Worm (Caenorhabditis elegans): ENCODE results near the gene F54F7.9.

The F54F7.9 gene

ce11 chrX:11848618-11849017 is at the start of gene F54F7.9:
TSS of gene F54F7.9 (minus strand) at chrX:11848718.
- no peak for TF ChIP-seq him-1 (tag; optimal IDR thresholded peaks at IDR 0.05)
- TF ChIP-seq W03F9.2 (tag; optimal IDR thresholded peaks at IDR 0.05) = no peak

DNA sequence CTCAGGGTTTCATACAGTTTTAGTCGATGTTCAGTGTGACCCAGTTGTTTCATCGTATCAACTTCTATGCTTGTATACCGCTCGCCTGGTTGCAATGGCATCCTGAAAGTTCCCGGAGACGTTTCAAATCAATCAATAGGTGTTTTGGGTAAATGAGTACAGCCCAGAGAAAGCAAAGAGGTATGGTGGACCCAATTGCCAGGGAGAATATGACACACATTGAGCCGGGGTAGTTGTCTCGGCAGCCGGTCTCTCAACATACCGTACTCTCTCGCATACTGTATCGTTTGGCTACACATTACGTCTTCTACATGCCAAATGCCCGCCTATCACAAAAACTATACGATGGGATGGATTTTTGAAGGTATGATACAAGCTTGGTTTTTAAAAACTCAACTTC is 49.5 kb upstream of the F54F7.9 start, which contains the start of gene Y62H9A.9:
Gene Y62H9A.9 (minus strand): TSS at position 101 of the 400 bp plus-strand sequence.
- TF ChIP-seq W03F9.2 (tag; optimal IDR thresholded peaks at IDR 0.05) (no peak), dao-5 (tag; optimal IDR thresholded peaks at IDR 0.05) (no peak), him-1 (tag; optimal IDR thresholded peaks at IDR 0.05) (no peak)

ce11 chrX:11896708-11897107 is 48.2 kb upstream of the F54F7.9 start:
- TF ChIP-seq W03F9.2 (tag; optimal IDR thresholded peaks at IDR 0.05) = no peak
- TF ChIP-seq him-1 (tag; optimal IDR thresholded peaks at IDR 0.05) = no peak
- no peak for TF ChIP-seq dao-5 (tag; optimal IDR thresholded peaks at IDR 0.05)

ce11 chrX:11892328-11892727 is 43.8 kb upstream of the F54F7.9 start, which contains the start of gene Y62H9A.8:
TSS of gene Y62H9A.8 (minus strand) at chrX:11892428.
- TF ChIP-seq him-1 (tag; optimal IDR thresholded peaks at IDR 0.05) = no peak
- no peak for TF ChIP-seq W03F9.2 (tag; optimal IDR thresholded peaks at IDR 0.05)
- TF ChIP-seq dao-5 (tag; optimal IDR thresholded peaks at IDR 0.05) = no peak

- TF ChIP-seq W03F9.2 (tag; optimal IDR thresholded peaks at IDR 0.05) (no peak), dao-5 (tag; optimal IDR thresholded peaks at IDR 0.05) (no peak), him-1 (tag; optimal IDR thresholded peaks at IDR 0.05) (no peak)
These were observed 37.1 kb upstream of the F54F7.9 start, which contains the start of gene Y62H9A.7 for ce11 chrX:11885577-11885976. TSS of gene Y62H9A.7 (minus strand) at chrX:11885677.

DNA sequence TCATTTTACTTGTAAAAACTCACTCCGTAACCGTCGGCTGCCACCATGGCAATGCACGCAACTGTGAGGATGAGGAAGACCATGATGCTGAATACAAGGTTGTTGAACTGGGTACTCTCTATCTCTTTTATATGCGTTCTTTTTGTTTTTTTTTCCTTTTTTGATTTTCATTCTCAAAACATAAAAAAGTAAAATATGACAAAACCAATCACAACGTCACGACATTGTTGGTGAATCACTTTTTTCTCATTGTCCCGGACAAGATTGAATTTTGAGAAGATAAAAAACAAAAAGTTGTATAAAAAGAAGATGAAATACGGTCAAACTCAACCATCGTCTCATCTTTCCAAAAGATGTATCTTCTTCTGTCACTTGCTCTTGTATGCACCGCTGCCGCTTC is 34.3 kb upstream of the F54F7.9 start, which contains the start of the genes Y62H9A.5 and ule-5:
Gene Y62H9A.5 (minus strand): TSS at position 101 of the 400 bp plus-strand sequence.
Gene ule-5 (plus strand): TSS at position 328 of the 400 bp plus-strand sequence.
- TF ChIP-seq W03F9.2 (tag; optimal IDR thresholded peaks at IDR 0.05) = no peak
- no peak for TF ChIP-seq dao-5 (tag; optimal IDR thresholded peaks at IDR 0.05)
- TF ChIP-seq him-1 (tag; optimal IDR thresholded peaks at IDR 0.05) = no peak

- no peak for TF ChIP-seq him-1 (tag; optimal IDR thresholded peaks at IDR 0.05)
- TF ChIP-seq dao-5 (tag; optimal IDR thresholded peaks at IDR 0.05) = no peak
- TF ChIP-seq W03F9.2 (tag; optimal IDR thresholded peaks at IDR 0.05) = no peak
These were observed 31.4 kb upstream of the F54F7.9 start, which contains the start of the genes Y62H9A.3 and Y62H9A.4 for ce11 chrX:11879871-11880270. TSS of gene Y62H9A.3 (minus strand) at chrX:11879971. TSS of gene Y62H9A.4 (plus strand) at chrX:11880126.

- TF ChIP-seq dao-5 (tag; optimal IDR thresholded peaks at IDR 0.05) (no peak), him-1 (tag; optimal IDR thresholded peaks at IDR 0.05) (no peak)
These were observed 29.6 kb upstream of the F54F7.9 start, which contains the start of gene Y62H9A.2 for ce11 chrX:11878109-11878508. TSS of gene Y62H9A.2 (minus strand) at chrX:11878209.

- TF ChIP-seq dao-5 (tag; optimal IDR thresholded peaks at IDR 0.05) (no peak), him-1 (tag; optimal IDR thresholded peaks at IDR 0.05) (no peak), W03F9.2 (tag; optimal IDR thresholded peaks at IDR 0.05) (no peak)
These were observed 26.7 kb upstream of the F54F7.9 start, which contains the start of gene Y62H9A.1 for ce11 chrX:11875260-11875659. TSS of gene Y62H9A.1 (plus strand) at chrX:11875541.

ce11 chrX:11872210-11872609 is 23.7 kb upstream of the F54F7.9 start:
- TF ChIP-seq dao-5 (tag; optimal IDR thresholded peaks at IDR 0.05) (peak; percentile 11), W03F9.2 (tag; optimal IDR thresholded peaks at IDR 0.05) (no peak)

DNA sequence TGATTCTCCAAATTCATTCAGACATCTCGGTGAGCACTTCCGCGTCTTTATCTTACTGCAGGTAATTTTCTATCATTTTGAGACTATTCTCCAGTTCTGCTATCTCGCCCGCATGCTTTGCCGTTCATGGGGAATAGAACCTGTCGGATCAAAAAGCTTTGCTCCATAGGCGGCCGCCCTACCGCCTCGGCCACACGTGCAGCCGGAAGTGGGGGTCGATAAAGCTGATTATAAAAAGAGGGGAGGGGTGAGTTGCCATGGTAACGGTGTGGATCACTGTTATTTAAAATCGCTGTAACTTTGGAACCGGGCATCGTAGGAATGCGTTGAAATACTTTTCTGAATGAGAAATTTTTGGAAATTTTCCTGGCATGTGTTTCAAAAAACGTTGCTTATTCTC is 21.9 kb upstream of the F54F7.9 start:
- TF ChIP-seq him-1 (tag; optimal IDR thresholded peaks at IDR 0.05) = no peak
- no peak for TF ChIP-seq W03F9.2 (tag; optimal IDR thresholded peaks at IDR 0.05)
- no peak for TF ChIP-seq dao-5 (tag; optimal IDR thresholded peaks at IDR 0.05)

- TF ChIP-seq W03F9.2 (tag; optimal IDR thresholded peaks at IDR 0.05) (no peak), dao-5 (tag; optimal IDR thresholded peaks at IDR 0.05) (no peak)
These were observed 20.7 kb upstream of the F54F7.9 start, which contains the start of gene dot-1.2 for ce11 chrX:11869260-11869659. TSS of gene dot-1.2 (minus strand) at chrX:11869360.

- no peak for TF ChIP-seq dao-5 (tag; optimal IDR thresholded peaks at IDR 0.05)
- TF ChIP-seq him-1 (tag; optimal IDR thresholded peaks at IDR 0.05) = no peak
- no peak for TF ChIP-seq W03F9.2 (tag; optimal IDR thresholded peaks at IDR 0.05)
These were observed 16.6 kb upstream of the F54F7.9 start, which contains the start of gene F54F7.6 for ce11 chrX:11865083-11865482. TSS of gene F54F7.6 (plus strand) at chrX:11865383.

- no peak for TF ChIP-seq W03F9.2 (tag; optimal IDR thresholded peaks at IDR 0.05)
- TF ChIP-seq dao-5 (tag; optimal IDR thresholded peaks at IDR 0.05) = no peak
- no peak for TF ChIP-seq him-1 (tag; optimal IDR thresholded peaks at IDR 0.05)
These were observed 14.8 kb upstream of the F54F7.9 start, which contains the start of gene F54F7.10 for ce11 chrX:11863307-11863706. TSS of gene F54F7.10 (plus strand) at chrX:11863607.

DNA sequence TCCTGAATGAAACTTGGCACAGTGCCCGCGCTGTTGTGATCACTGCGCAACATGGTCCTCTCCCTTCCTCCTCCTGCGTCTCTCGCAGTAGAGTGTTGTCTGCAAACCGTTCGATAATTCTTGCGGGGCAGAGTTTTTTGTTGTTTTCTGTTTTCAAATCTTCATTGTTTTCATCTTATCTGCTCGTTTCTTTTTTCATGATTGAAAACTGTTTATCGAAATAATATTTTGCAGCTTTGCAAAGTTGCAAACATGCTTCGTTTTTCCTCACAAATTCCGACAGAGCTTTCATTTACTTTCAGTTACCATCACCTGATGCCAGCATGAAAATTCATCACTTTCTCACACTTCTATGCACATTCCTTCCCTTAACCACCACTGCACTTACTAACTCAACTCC is 8.7 kb upstream of the F54F7.9 start, which contains the start of gene mes-1:
Gene mes-1 (plus strand): TSS at position 301 of the 400 bp plus-strand sequence.
- no peak for TF ChIP-seq dao-5 (tag; optimal IDR thresholded peaks at IDR 0.05)
- no peak for TF ChIP-seq him-1 (tag; optimal IDR thresholded peaks at IDR 0.05)
